Worm (Caenorhabditis elegans) whole organism, midembryonic: Measurements from ENCODE around the gene tbc-7.

Source experiments
- T22C8.4 ChIP-seq: fragments of 200-800 bp; sonication (Bioruptor generic); IDR thresholded peaks from 2 replicates; pipeline ENCODE4 v1.3.6; 2022; ENCODE audit warnings: missing genetic modification characterization, missing compliant biosample characterization
- cog-1 ChIP-seq: sonication (generic microtip); optimal IDR thresholded peaks from 2 replicates; lab custom pipeline; 2016; ENCODE audit warnings: missing genetic modification characterization, missing compliant biosample characterization
- flt-1 ChIP-seq: fragments of 200-800 bp; sonication (Bioruptor generic); IDR thresholded peaks from 2 replicates; pipeline ENCODE4 v1.3.6; 2022; ENCODE audit warnings: missing genetic modification characterization, missing compliant biosample characterization
- ref-1 ChIP-seq: fragments of 200-800 bp; sonication (Bioruptor generic); conservative IDR thresholded peaks from 2 replicates; pipeline ENCODE4 v1.3.6; 2022; ENCODE audit warnings: missing genetic modification reagents, missing genetic modification characterization, missing compliant biosample characterization
- ztf-23 ChIP-seq: fragments of 200-800 bp; sonication (Bioruptor generic); IDR thresholded peaks from 2 replicates; pipeline ENCODE4 v1.3.6; 2022; ENCODE audit warnings: missing genetic modification reagents, missing genetic modification characterization, missing compliant biosample characterization
- ztf-29 ChIP-seq: fragments of 200-800 bp; sonication (Bioruptor generic); IDR thresholded peaks from 2 replicates; pipeline ENCODE4 v1.3.6; 2022; ENCODE audit warnings: missing genetic modification reagents, missing genetic modification characterization, missing compliant biosample characterization

ce11 chrX:5100738-5101379 is 33.2 kb upstream of the tbc-7 start, which contains the start of gene vit-2:
- TF ChIP-seq ref-1 (GFP tag; lab: Robert Waterston, UW) (no peak), ztf-23 (GFP tag; lab: Robert Waterston, UW) (no peak), flt-1 (no peak), T22C8.4 (GFP tag; lab: Robert Waterston, UW) (no peak), cog-1 (no peak), ztf-29 (no peak)
